Worm (Caenorhabditis elegans) whole organism, L4 larva: ENCODE measurements around the gene C08B6.11.

Experiments used
- F37D6.2 ChIP-seq: sonication (generic microtip); optimal IDR thresholded peaks from 2 replicates; lab custom pipeline; 2016; ENCODE audit warnings: mild to moderate bottlenecking, missing genetic modification characterization, missing compliant biosample characterization
- F44E2.7 ChIP-seq: fragments of 200-800 bp; sonication (Bioruptor generic); IDR thresholded peaks from 2 replicates; pipeline ENCODE4 v2.1.2; 2022; ENCODE audit warnings: missing genetic modification characterization, missing compliant biosample characterization
- F49E8.2 ChIP-seq: sonication (generic microtip); optimal IDR thresholded peaks from 2 replicates; lab custom pipeline; 2016; ENCODE audit warnings: missing compliant biosample characterization, mild to moderate bottlenecking, missing genetic modification characterization, borderline replicate concordance
- Y105C5A.15 ChIP-seq: fragments of 200-800 bp; sonication (Bioruptor generic); IDR thresholded peaks from 2 replicates; pipeline ENCODE4 v1.3.6; 2022; ENCODE audit warnings: missing genetic modification characterization, missing compliant biosample characterization
- ZK337.2 ChIP-seq: fragments of 200-800 bp; sonication (Bioruptor generic); IDR thresholded peaks from 2 replicates; pipeline ENCODE4 v1.3.6; 2022; ENCODE audit warnings: missing genetic modification reagents, missing genetic modification characterization, missing compliant biosample characterization
- ZK546.5 ChIP-seq, 2 experiments: sonication (generic microtip); optimal IDR thresholded peaks; 2 replicates each; lab custom pipeline; 2017; ENCODE audit warnings: missing biosample characterization in 2 of 2, missing genetic modification characterization in 2 of 2
- aha-1 ChIP-seq: fragments of 150-350 bp; peaks from one replicate; lab custom pipeline; 2014; ENCODE audit warnings: missing biosample characterization, missing genetic modification characterization
- ceh-44 ChIP-seq: fragments of 200-800 bp; sonication (Bioruptor generic); IDR thresholded peaks from 2 replicates; pipeline ENCODE4 v1.3.6; 2022; ENCODE audit warnings: missing genetic modification reagents, missing genetic modification characterization, missing compliant biosample characterization
- ceh-62 ChIP-seq: sonication (generic microtip); optimal IDR thresholded peaks from 2 replicates; lab custom pipeline; 2017; ENCODE audit warnings: missing biosample characterization, missing genetic modification characterization
- ceh-82 ChIP-seq: sonication (generic microtip); optimal IDR thresholded peaks from 2 replicates; lab custom pipeline; 2017; ENCODE audit warnings: missing biosample characterization, missing genetic modification characterization
- ctbp-1 ChIP-seq: fragments of 200-800 bp; sonication (Bioruptor generic); IDR thresholded peaks from 2 replicates; pipeline ENCODE4 v1.3.6; 2022; ENCODE audit warnings: missing genetic modification reagents, missing genetic modification characterization, missing compliant biosample characterization
- daf-16 ChIP-seq, 3 experiments: sonication (generic microtip); optimal IDR thresholded peaks; 2 replicates each; lab custom pipeline; 2016 to 2017; ENCODE audit warnings: missing genetic modification characterization in 3 of 3, missing genetic modification reagents in 3 of 3, mild to moderate bottlenecking in 2 of 3, missing compliant biosample characterization in 2 of 3, missing biosample characterization in 1 of 3, moderate library complexity in 1 of 3
- duxl-1 ChIP-seq: sonication (generic microtip); optimal IDR thresholded peaks from 2 replicates; lab custom pipeline; 2016; ENCODE audit warnings: mild to moderate bottlenecking, missing genetic modification characterization, moderate library complexity, missing compliant biosample characterization; ENCODE audit not compliant: poor library complexity
- dve-1 ChIP-seq: sonication (generic microtip); optimal IDR thresholded peaks from 2 replicates; lab custom pipeline; 2017; ENCODE audit warnings: antibody characterized with exemption, mild to moderate bottlenecking, missing genetic modification characterization, missing compliant biosample characterization; ENCODE audit not compliant: insufficient read depth
- fkh-10 ChIP-seq: fragments of 150-350 bp; optimal IDR thresholded peaks from 2 replicates; lab custom pipeline; 2014; ENCODE audit warnings: missing biosample characterization, missing genetic modification reagents, missing genetic modification characterization
- gei-8 ChIP-seq: fragments of 200-800 bp; sonication (Bioruptor generic); optimal IDR thresholded peaks from 2 replicates; lab custom pipeline; 2018; ENCODE audit warnings: mild to moderate bottlenecking, missing genetic modification characterization, missing compliant biosample characterization
- hif-1 ChIP-seq, 2 experiments: sonication (generic microtip); optimal IDR thresholded peaks; 2 replicates each; lab custom pipeline; 2016 to 2017; ENCODE audit warnings: missing compliant biosample characterization in 2 of 2, missing genetic modification characterization in 2 of 2, missing genetic modification reagents in 2 of 2, missing genotype in 2 of 2, mild to moderate bottlenecking in 1 of 2
- hlh-11 ChIP-seq: fragments of 200-800 bp; sonication (Bioruptor generic); optimal IDR thresholded peaks from 2 replicates; lab custom pipeline; 2018; ENCODE audit warnings: mild to moderate bottlenecking, missing genetic modification characterization, missing compliant biosample characterization
- hlh-30 ChIP-seq: sonication (generic microtip); optimal IDR thresholded peaks from 2 replicates; lab custom pipeline; 2017; ENCODE audit warnings: antibody characterized with exemption, mild to moderate bottlenecking, missing genetic modification characterization, missing compliant biosample characterization; ENCODE audit not compliant: insufficient read depth
- lin-15B ChIP-seq: fragments of 150-350 bp; sonication (generic microtip); optimal IDR thresholded peaks from 3 replicates; lab custom pipeline; 2014; ENCODE audit warnings: missing biosample characterization, missing genetic modification characterization
- lin-29 ChIP-seq: fragments of 200-800 bp; sonication (Bioruptor generic); IDR thresholded peaks from 2 replicates; pipeline ENCODE4 v1.3.6; 2022; ENCODE audit warnings: missing genetic modification reagents, missing genetic modification characterization, missing compliant biosample characterization
- mep-1 ChIP-seq: fragments of 150-350 bp; sonication (generic microtip); optimal IDR thresholded peaks from 3 replicates; lab custom pipeline; 2014; ENCODE audit warnings: missing biosample characterization, missing genetic modification characterization
- mes-2 ChIP-seq: sonication (generic microtip); optimal IDR thresholded peaks from 2 replicates; lab custom pipeline; 2016; ENCODE audit warnings: missing genotype, mild to moderate bottlenecking, missing genetic modification characterization, missing compliant biosample characterization; ENCODE audit not compliant: poor library complexity, severe bottlenecking
- nhr-10 ChIP-seq: fragments of 150-350 bp; optimal IDR thresholded peaks from 2 replicates; lab custom pipeline; 2014; ENCODE audit warnings: missing biosample characterization, missing genetic modification characterization
- nhr-111 ChIP-seq: fragments of 200-800 bp; sonication (Bioruptor generic); optimal IDR thresholded peaks from 2 replicates; lab custom pipeline; 2018; ENCODE audit warnings: mild to moderate bottlenecking, missing genetic modification characterization, missing compliant biosample characterization
- pqm-1 ChIP-seq: sonication (generic microtip); optimal IDR thresholded peaks from 2 replicates; lab custom pipeline; 2017; ENCODE audit warnings: missing biosample characterization, missing genetic modification characterization
- snpc-1.2 ChIP-seq: fragments of 200-800 bp; sonication (Bioruptor generic); IDR thresholded peaks from 2 replicates; pipeline ENCODE4 v1.3.6; 2022; ENCODE audit warnings: missing genetic modification reagents, missing genetic modification characterization, missing compliant biosample characterization
- spr-1 ChIP-seq: sonication (generic microtip); optimal IDR thresholded peaks from 2 replicates; lab custom pipeline; 2016; ENCODE audit warnings: mild to moderate bottlenecking, missing genetic modification characterization, missing compliant biosample characterization
- unc-39 ChIP-seq: sonication (generic microtip); optimal IDR thresholded peaks from 2 replicates; lab custom pipeline; 2017; ENCODE audit warnings: missing biosample characterization, missing genetic modification characterization
- zfp-3 ChIP-seq: fragments of 200-800 bp; sonication (Bioruptor generic); conservative IDR thresholded peaks from 2 replicates; pipeline ENCODE4 v1.3.6; 2022; ENCODE audit warnings: missing genetic modification reagents, missing genetic modification characterization, missing compliant biosample characterization

The C08B6.11 gene

DNA sequence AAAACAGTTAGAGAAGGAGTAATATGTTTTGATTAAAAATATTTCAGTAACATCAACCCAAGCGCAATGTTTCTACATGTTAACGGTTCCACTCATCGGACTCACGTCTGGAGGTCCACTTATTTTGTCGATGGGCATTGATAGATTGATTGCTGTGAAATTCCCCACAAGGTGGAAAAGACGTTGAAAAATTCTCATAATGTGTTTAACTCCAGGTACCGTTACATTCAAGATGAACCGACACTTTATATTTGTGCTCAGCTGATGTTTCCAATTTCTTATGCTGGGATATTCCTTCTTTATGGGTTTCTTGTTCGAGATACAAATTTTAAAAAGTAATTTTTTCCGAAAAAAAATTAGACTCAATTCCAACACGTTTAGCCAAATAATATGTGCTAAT is 45.7 kb downstream of the C08B6.11 start:
- TF ChIP-seq mep-1 (tag; lab: Kevin White, UChicago) (no peak), ZK546.5 (tag; optimal IDR thresholded peaks at IDR 0.05; lab: Kevin White, UChicago) (no peak), aha-1 (tag; lab: Kevin White, UChicago) (peak; percentile 94), hlh-30 (tag; lab: Kevin White, UChicago) (no peak), fkh-10 (GFP tag; lab: Kevin White, UChicago) (no peak)
- TF ChIP-seq, all 104 proteins: peak for 1

DNA sequence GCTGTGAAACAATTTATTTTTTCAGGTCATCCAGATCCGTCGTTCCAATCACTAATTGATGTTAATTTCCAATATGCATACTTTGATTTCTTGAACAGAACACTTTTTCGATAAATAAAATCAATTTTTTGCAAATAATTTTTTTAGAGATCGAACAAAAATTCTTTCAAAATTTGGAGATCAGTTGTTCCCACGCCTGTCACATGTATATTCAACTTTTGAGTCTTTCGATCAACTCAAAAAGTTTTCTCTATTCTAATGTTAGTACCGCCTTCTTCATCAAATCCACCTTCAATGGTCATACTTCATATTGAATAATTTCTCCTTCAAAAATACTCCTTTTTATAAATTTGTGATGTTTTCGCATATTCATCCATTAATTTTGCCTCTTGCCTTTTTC is 47.3 kb downstream of the C08B6.11 start, which contains the start of gene srsx-29:
Gene srsx-29 (plus strand): TSS at position 301 of the 400 bp plus-strand sequence.
- TF ChIP-seq ZK337.2 (GFP tag; lab: Robert Waterston, UW) = no peak
- TF ChIP-seq fkh-10 (GFP tag; lab: Kevin White, UChicago) = no peak
- no peak for TF ChIP-seq ctbp-1
- no peak for TF ChIP-seq nhr-10 (tag; lab: Kevin White, UChicago)
- TF ChIP-seq nhr-111 (GFP tag; lab: Kevin White, UChicago) = no peak
- TF ChIP-seq duxl-1 (tag; lab: Kevin White, UChicago) = no peak
- TF ChIP-seq unc-39 (tag; lab: Kevin White, UChicago) = no peak

DNA sequence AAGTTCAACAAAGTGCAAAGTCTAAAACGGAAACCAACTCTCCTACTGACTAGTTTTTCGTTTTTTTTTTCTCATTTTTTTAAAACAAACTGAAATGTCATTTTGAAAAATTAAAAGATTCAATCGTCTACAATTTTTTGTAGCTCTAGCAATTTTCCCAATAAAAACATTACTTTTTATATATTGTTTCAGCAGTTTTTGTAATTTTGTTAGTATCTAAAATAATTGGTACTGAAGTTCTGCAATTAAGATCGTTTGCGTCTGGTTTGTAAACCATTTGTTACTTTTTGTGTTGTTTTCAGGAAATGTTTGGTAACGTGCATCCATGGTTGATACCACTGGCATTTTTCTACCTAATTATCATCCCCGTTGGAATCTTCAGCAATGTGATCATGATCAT is 51.1 kb downstream of the C08B6.11 start, which contains the start of gene srsx-30:
Gene srsx-30 (plus strand): TSS at position 301 of the 400 bp plus-strand sequence.
- TF ChIP-seq lin-29 (no peak), gei-8 (GFP tag; lab: Kevin White, UChicago) (no peak), daf-16 (GFP tag; optimal IDR thresholded peaks at IDR 0.05; lab: Kevin White, UChicago) (no peak), daf-16 (tag; optimal IDR thresholded peaks at IDR 0.05; lab: Kevin White, UChicago) (no peak), mes-2 (tag; lab: Kevin White, UChicago) (no peak), ceh-62 (tag; lab: Kevin White, UChicago) (no peak), zfp-3 (GFP tag; lab: Robert Waterston, UW) (no peak), hif-1 (tag; optimal IDR thresholded peaks at IDR 0.05; lab: Kevin White, UChicago) (no peak), ceh-82 (no peak), fkh-10 (GFP tag; lab: Kevin White, UChicago) (no peak), pqm-1 (tag; lab: Kevin White, UChicago) (no peak), dve-1 (tag; lab: Kevin White, UChicago) (no peak), F44E2.7 (no peak), spr-1 (no peak), F37D6.2 (tag; lab: Kevin White, UChicago) (no peak), ceh-44 (no peak), snpc-1.2 (GFP tag; lab: Robert Waterston, UW) (no peak), F49E8.2 (tag; lab: Kevin White, UChicago) (no peak), hlh-11 (tag; lab: Kevin White, UChicago) (no peak), Y105C5A.15 (GFP tag; lab: Robert Waterston, UW) (no peak), lin-15B (tag; lab: Kevin White, UChicago) (no peak)
